Worm (Caenorhabditis elegans): ENCODE results near the gene cec-7.

- TF ChIP-seq ama-1 (optimal IDR thresholded peaks at IDR 0.05) (no peak), nhr-129 (tag; optimal IDR thresholded peaks at IDR 0.05) (no peak), ceh-82 (tag; optimal IDR thresholded peaks at IDR 0.05) (no peak), lin-39 (tag; optimal IDR thresholded peaks at IDR 0.05) (no peak), nhr-23 (tag; optimal IDR thresholded peaks at IDR 0.05) (no peak), ceh-16 (tag; optimal IDR thresholded peaks at IDR 0.05) (no peak), mdl-1 (tag; optimal IDR thresholded peaks at IDR 0.05) (no peak), ztf-4 (tag; optimal IDR thresholded peaks at IDR 0.05) (no peak), fos-1 (tag; optimal IDR thresholded peaks at IDR 0.05) (peak; percentile 92), unc-62 (GFP tag; optimal IDR thresholded peaks at IDR 0.05) (no peak), blmp-1 (tag; optimal IDR thresholded peaks at IDR 0.05; ENCODE audit: insufficient read depth) (peak; percentile 37), nhr-237 (tag; optimal IDR thresholded peaks at IDR 0.05) (no peak)
These were observed 29.8 kb downstream of the cec-7 start for ce11 chrIII:12847623-12848022.

Measured in whole organism, L2 larva.